Fruit fly (Drosophila melanogaster): ENCODE measurements around the gene RpS27.

DNA sequence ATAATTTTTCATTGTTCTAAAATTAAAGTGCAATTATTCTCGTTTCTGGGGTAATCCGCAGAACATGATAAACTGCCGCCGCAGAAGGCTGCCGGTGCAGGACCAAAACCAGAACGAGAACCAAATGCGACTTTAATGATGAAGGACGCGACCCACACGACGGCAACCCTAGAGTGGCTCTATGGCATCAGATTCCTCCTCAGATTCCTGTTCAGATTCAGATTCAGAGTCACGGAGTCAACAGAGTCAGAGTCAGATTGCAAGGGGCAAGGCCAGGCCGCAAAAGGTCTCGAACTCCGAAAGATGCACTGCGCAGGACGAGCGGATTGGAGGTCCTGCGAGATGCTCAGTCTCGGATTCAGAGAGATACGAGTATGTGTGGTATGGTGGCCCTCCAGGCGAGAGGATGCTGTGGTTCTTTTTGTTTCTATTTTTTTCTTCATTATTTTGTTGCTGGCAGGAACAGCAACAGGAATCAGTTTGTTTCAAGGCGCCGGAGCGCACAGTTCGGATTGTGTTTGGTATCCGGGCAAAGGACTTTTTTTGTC lies 47.9 kb downstream of the RpS27 start, which contains the start of gene CG13654:
- TF ChIP-seq pdm3 (GFP tag; optimal IDR thresholded peaks at IDR 0.05) (no peak), OdsH (GFP tag; optimal IDR thresholded peaks at IDR 0.05) (no peak), CG10631 (GFP tag; optimal IDR thresholded peaks at IDR 0.05) (no peak), CG8319 (GFP tag; optimal IDR thresholded peaks at IDR 0.05) (no peak), Ets96B (tag; optimal IDR thresholded peaks at IDR 0.05) (no peak), CG1621 (tag; optimal IDR thresholded peaks at IDR 0.05) (no peak), CG6163 (GFP tag; IDR thresholded peaks at IDR 0.05) (no peak), lz (GFP tag; optimal IDR thresholded peaks at IDR 0.05) (no peak)

All from whole organism, prepupa.